Fruit fly (Drosophila melanogaster) whole organism, embryonic: Measurements from ENCODE around the gene scramb2.
A peak's percentile ranks its signal among the peaks of the same experiment; 100 is the strongest.

Experiments used
- Antp ChIP-seq: fragments of 200-800 bp; sonication (Bioruptor generic); optimal IDR thresholded peaks from 3 replicates; lab custom pipeline; 2016; ENCODE audit warnings: missing biosample characterization, missing genetic modification characterization
- Atf3 ChIP-seq: fragments of 200-800 bp; sonication (Bioruptor generic); optimal IDR thresholded peaks from 3 replicates; lab custom pipeline; 2016; ENCODE audit warnings: missing biosample characterization, missing genetic modification characterization
- BEAF-32 ChIP-seq: fragments of 200-800 bp; sonication (Bioruptor generic); optimal IDR thresholded peaks from 3 replicates; lab custom pipeline; 2017; ENCODE audit warnings: missing biosample characterization, missing genetic modification characterization, mild to moderate bottlenecking, moderate library complexity, missing genetic modification reagents
- CG10147 ChIP-seq: fragments of 200-800 bp; sonication (Bioruptor generic); optimal IDR thresholded peaks from 2 replicates; lab custom pipeline; 2019; ENCODE audit warnings: missing biosample characterization, mild to moderate bottlenecking, missing genetic modification characterization, moderate library complexity
- CG10565 ChIP-seq: fragments of 200-800 bp; sonication (Bioruptor generic); optimal IDR thresholded peaks from 3 replicates; lab custom pipeline; 2016; ENCODE audit warnings: missing biosample characterization, mild to moderate bottlenecking, missing genetic modification characterization
- CG10959 ChIP-seq: fragments of 200-800 bp; sonication (Bioruptor generic); IDR thresholded peaks from 2 replicates; pipeline ENCODE4 v1.3.6; 2022; ENCODE audit warnings: missing biosample characterization, missing genetic modification characterization
- CG12071 ChIP-seq: fragments of 200-800 bp; sonication (Bioruptor generic); optimal IDR thresholded peaks from 3 replicates; lab custom pipeline; 2018; ENCODE audit warnings: missing biosample characterization, mild to moderate bottlenecking, missing genetic modification characterization
- CG12659 ChIP-seq: fragments of 200-800 bp; sonication (Bioruptor generic); optimal IDR thresholded peaks from 3 replicates; lab custom pipeline; 2017; ENCODE audit warnings: mild to moderate bottlenecking, missing biosample characterization, missing genetic modification reagents, missing genetic modification characterization
- CG14965 ChIP-seq: fragments of 200-800 bp; sonication (Bioruptor generic); optimal IDR thresholded peaks from 2 replicates; lab custom pipeline; 2016; ENCODE audit warnings: missing biosample characterization, missing genetic modification characterization, borderline replicate concordance
- CG15269 ChIP-seq: fragments of 200-800 bp; sonication (Bioruptor generic); optimal IDR thresholded peaks from 2 replicates; lab custom pipeline; 2018; ENCODE audit warnings: missing biosample characterization, mild to moderate bottlenecking, missing genetic modification characterization, moderate library complexity
- CG16813 ChIP-seq: fragments of 200-800 bp; sonication (Bioruptor generic); IDR thresholded peaks from 3 replicates; pipeline ENCODE4 v1.3.6; 2022; ENCODE audit warnings: missing biosample characterization, missing genetic modification characterization; ENCODE audit not compliant: partially characterized antibody
- CG18262 ChIP-seq: fragments of 200-800 bp; optimal IDR thresholded peaks from 3 replicates; lab custom pipeline; 2019; ENCODE audit warnings: missing biosample characterization, mild to moderate bottlenecking, missing genetic modification characterization, moderate library complexity
- CG31441 ChIP-seq: fragments of 200-800 bp; sonication (Bioruptor generic); IDR thresholded peaks from 2 replicates; pipeline ENCODE4 v1.3.6; 2022; ENCODE audit warnings: missing biosample characterization, missing genetic modification characterization
- CG32772 ChIP-seq: fragments of 200-800 bp; sonication (Bioruptor generic); IDR thresholded peaks from 2 replicates; pipeline ENCODE4 v1.3.6; 2022; ENCODE audit warnings: missing biosample characterization, missing genetic modification characterization
- CG3838 ChIP-seq: fragments of 200-800 bp; sonication (Bioruptor generic); optimal IDR thresholded peaks from 3 replicates; lab custom pipeline; 2016; ENCODE audit warnings: missing biosample characterization, missing genetic modification characterization
- CG4328 ChIP-seq: fragments of 200-800 bp; sonication (Bioruptor generic); optimal IDR thresholded peaks from 3 replicates; lab custom pipeline; 2017; ENCODE audit warnings: missing biosample characterization, missing genetic modification reagents, missing genetic modification characterization
- CG7786 ChIP-seq: fragments of 200-800 bp; sonication (Bioruptor generic); optimal IDR thresholded peaks from 2 replicates; lab custom pipeline; 2016; ENCODE audit warnings: missing biosample characterization, missing genetic modification characterization
- CG9817 ChIP-seq: fragments of 200-800 bp; sonication (Bioruptor generic); optimal IDR thresholded peaks from 2 replicates; lab custom pipeline; 2018; ENCODE audit warnings: missing biosample characterization, mild to moderate bottlenecking, missing genetic modification characterization, moderate library complexity
- CG9932 ChIP-seq: fragments of 200-800 bp; sonication (Bioruptor generic); IDR thresholded peaks from 2 replicates; pipeline ENCODE4 v1.3.6; 2022; ENCODE audit warnings: missing biosample characterization, missing genetic modification characterization
- CHES-1-like ChIP-seq: fragments of 200-800 bp; sonication (Bioruptor generic); optimal IDR thresholded peaks from 2 replicates; lab custom pipeline; 2016; ENCODE audit warnings: missing biosample characterization, missing genetic modification characterization
- CTCF ChIP-seq: fragments of 200-800 bp; sonication (Bioruptor generic); optimal IDR thresholded peaks from 2 replicates; lab custom pipeline; 2017; ENCODE audit warnings: missing biosample characterization, mild to moderate bottlenecking, missing genetic modification characterization, moderate library complexity
- Eip74EF ChIP-seq, 2 experiments: fragments of 200-800 bp in 1 of 2; fragments of >200 bp in 1 of 2; sonication (Bioruptor generic) in 1 of 2; optimal IDR thresholded peaks; 2 replicates each; lab custom pipeline; 2017 to 2019; ENCODE audit warnings: missing biosample characterization in 2 of 2, missing genetic modification characterization in 2 of 2, mild to moderate bottlenecking in 1 of 2, moderate library complexity in 1 of 2
- NFAT ChIP-seq: fragments of 200-800 bp; sonication (Bioruptor generic); IDR thresholded peaks from 2 replicates; pipeline ENCODE4 v1.3.6; 2022; ENCODE audit warnings: missing biosample characterization, missing genetic modification characterization
- Opbp ChIP-seq: fragments of 200-800 bp; sonication (Bioruptor generic); IDR thresholded peaks from 3 replicates; pipeline ENCODE4 v1.3.6; 2022; ENCODE audit warnings: missing biosample characterization, missing genetic modification characterization; ENCODE audit not compliant: partially characterized antibody
- Pdp1 ChIP-seq, 2 experiments: fragments of 200-800 bp; sonication (Bioruptor generic); optimal IDR thresholded peaks; 3 replicates each; lab custom pipeline; 2016; ENCODE audit warnings: missing biosample characterization in 2 of 2, missing genetic modification characterization in 2 of 2, mild to moderate bottlenecking in 1 of 2, moderate library complexity in 1 of 2
- Poxn ChIP-seq: fragments of 200-800 bp; sonication (Bioruptor generic); IDR thresholded peaks from 2 replicates; pipeline ENCODE4 v1.3.6; 2022; ENCODE audit warnings: missing biosample characterization, missing genetic modification characterization
- Trl ChIP-seq, 3 experiments: fragments of >200 bp in 2 of 3; fragments of 200-800 bp in 1 of 3; sonication (Bioruptor generic) in 1 of 3; optimal IDR thresholded peaks; 2 replicates in 1 of 3; 3 replicates in 2 of 3; lab custom pipeline; 2016 to 2017; ENCODE audit warnings: missing biosample characterization in 1 of 3, missing genetic modification characterization in 1 of 3
- btn ChIP-seq: fragments of 200-800 bp; sonication (Bioruptor generic); optimal IDR thresholded peaks from 2 replicates; lab custom pipeline; 2016; ENCODE audit warnings: missing biosample characterization, missing genetic modification characterization
- cad ChIP-seq: fragments of >200 bp; optimal IDR thresholded peaks from 2 replicates; lab custom pipeline; 2017; ENCODE audit warnings: missing biosample characterization, missing genetic modification characterization
- cas ChIP-seq: fragments of 200-800 bp; sonication (Bioruptor generic); IDR thresholded peaks from 2 replicates; pipeline ENCODE4 v1.3.6; 2022; ENCODE audit warnings: missing biosample characterization, missing genetic modification characterization
- ci ChIP-seq: fragments of 200-800 bp; sonication (Bioruptor generic); IDR thresholded peaks from 3 replicates; pipeline ENCODE4 v1.3.6; 2022; ENCODE audit warnings: missing biosample characterization, missing genetic modification characterization
- cwo ChIP-seq: fragments of 200-800 bp; sonication (Bioruptor generic); optimal IDR thresholded peaks from 3 replicates; lab custom pipeline; 2017; ENCODE audit warnings: missing biosample characterization, missing genetic modification characterization, mild to moderate bottlenecking, moderate library complexity, missing genetic modification reagents
- emc ChIP-seq: fragments of 200-800 bp; sonication (Bioruptor generic); optimal IDR thresholded peaks from 2 replicates; lab custom pipeline; 2016; ENCODE audit warnings: missing biosample characterization, missing genetic modification characterization
- esg ChIP-seq: fragments of 200-800 bp; sonication (Bioruptor generic); conservative IDR thresholded peaks from 2 replicates; pipeline ENCODE4 v1.3.6; 2022; ENCODE audit warnings: missing biosample characterization, missing genetic modification characterization
- inv ChIP-seq: fragments of 200-800 bp; sonication (Bioruptor generic); IDR thresholded peaks from 2 replicates; pipeline ENCODE4 v1.3.6; 2022; ENCODE audit warnings: missing biosample characterization, missing genetic modification characterization; ENCODE audit not compliant: partially characterized antibody
- jing ChIP-seq: fragments of 200-800 bp; sonication (Bioruptor generic); optimal IDR thresholded peaks from 2 replicates; lab custom pipeline; 2018; ENCODE audit warnings: missing biosample characterization, mild to moderate bottlenecking, missing genetic modification characterization
- kni ChIP-seq: fragments of 200-800 bp; sonication (Bioruptor generic); optimal IDR thresholded peaks from 3 replicates; lab custom pipeline; 2017; ENCODE audit warnings: mild to moderate bottlenecking, missing biosample characterization, missing genetic modification reagents, missing genetic modification characterization
- knrl ChIP-seq: fragments of 200-800 bp; sonication (Bioruptor generic); IDR thresholded peaks from 3 replicates; pipeline ENCODE4 v1.3.6; 2022; ENCODE audit warnings: missing biosample characterization, missing genetic modification characterization; ENCODE audit not compliant: partially characterized antibody
- onecut ChIP-seq: fragments of 200-800 bp; sonication (Bioruptor generic); IDR thresholded peaks from 2 replicates; pipeline ENCODE4 v1.3.6; 2022; ENCODE audit warnings: missing biosample characterization, missing genetic modification characterization
- pnt ChIP-seq: fragments of 200-800 bp; sonication (Bioruptor generic); optimal IDR thresholded peaks from 3 replicates; lab custom pipeline; 2016; ENCODE audit warnings: missing biosample characterization, missing genetic modification characterization
- pum ChIP-seq: fragments of 200-800 bp; sonication (Bioruptor generic); optimal IDR thresholded peaks from 2 replicates; lab custom pipeline; 2016; ENCODE audit warnings: missing biosample characterization, missing genetic modification characterization
- pzg ChIP-seq: fragments of 200-800 bp; sonication (Bioruptor generic); optimal IDR thresholded peaks from 3 replicates; lab custom pipeline; 2018; ENCODE audit warnings: missing biosample characterization, mild to moderate bottlenecking, missing genetic modification characterization, moderate library complexity
- ranshi ChIP-seq: fragments of 200-800 bp; sonication (Bioruptor generic); IDR thresholded peaks from 2 replicates; pipeline ENCODE4 v1.3.6; 2022; ENCODE audit warnings: missing biosample characterization, missing genetic modification characterization
- ro ChIP-seq: fragments of 200-800 bp; sonication (Bioruptor generic); IDR thresholded peaks from 2 replicates; pipeline ENCODE4 v1.3.6; 2022; ENCODE audit warnings: missing biosample characterization, missing genetic modification characterization
- row ChIP-seq: fragments of 200-800 bp; sonication (Bioruptor generic); IDR thresholded peaks from 3 replicates; pipeline ENCODE4 v1.3.6; 2022; ENCODE audit warnings: missing biosample characterization, missing genetic modification characterization
- sc ChIP-seq, 3 experiments: fragments of >200 bp in 2 of 3; fragments of 200-800 bp in 1 of 3; sonication (Bioruptor generic) in 1 of 3; optimal IDR thresholded peaks; 2 replicates in 2 of 3; 3 replicates in 1 of 3; lab custom pipeline; 2017; ENCODE audit warnings: mild to moderate bottlenecking in 1 of 3, missing biosample characterization in 1 of 3, missing genetic modification characterization in 1 of 3, missing genetic modification reagents in 1 of 3
- slbo ChIP-seq: fragments of 200-800 bp; sonication (Bioruptor generic); IDR thresholded peaks from 2 replicates; pipeline ENCODE4 v1.3.6; 2022; ENCODE audit warnings: missing biosample characterization, missing genetic modification characterization
- ttk ChIP-seq: fragments of 200-800 bp; sonication (Bioruptor generic); IDR thresholded peaks from 2 replicates; pipeline ENCODE4 v2.1.2; 2022; ENCODE audit warnings: missing biosample characterization, missing genetic modification characterization
- usp ChIP-seq: fragments of >200 bp; optimal IDR thresholded peaks from 2 replicates; lab custom pipeline; 2017; ENCODE audit warnings: missing biosample characterization, missing genetic modification characterization

scramb2 gene

dm6 chr3L:3058970-3059883, 12.6 kb upstream of the scramb2 start (continued):
- TF ChIP-seq onecut (GFP tag; lab: Robert Waterston, UW) (no peak), row (GFP tag; lab: Robert Waterston, UW) (peak; percentile 37), CG3838 (GFP tag; lab: Kevin White, UChicago) (no peak), CG16813 (no peak), Antp (GFP tag; lab: Kevin White, UChicago) (no peak), CG7786 (GFP tag; lab: Kevin White, UChicago) (no peak), NFAT (GFP tag; lab: Robert Waterston, UW) (no peak), cwo (no peak), Poxn (GFP tag; lab: Robert Waterston, UW) (no peak), pnt (GFP tag; lab: Kevin White, UChicago) (no peak), cas (GFP tag; lab: Robert Waterston, UW) (no peak), btn (GFP tag; lab: Kevin White, UChicago) (no peak), Eip74EF (GFP tag; optimal IDR thresholded peaks at IDR 0.05; lab: Kevin White, UChicago) (no peak), CG4328 (no peak), CG15269 (peak; percentile 47), Pdp1 (GFP tag; optimal IDR thresholded peaks at IDR 0.05; lab: Kevin White, UChicago) (peak in 1 of 2 experiments; percentile 36), ro (GFP tag; lab: Robert Waterston, UW) (no peak), CG12071 (GFP tag; lab: Kevin White, UChicago) (no peak), CG9817 (tag; lab: Kevin White, UChicago) (no peak), esg (GFP tag; lab: Robert Waterston, UW) (no peak), cad (GFP tag; lab: Kevin White, UChicago) (no peak), sc (optimal IDR thresholded peaks at IDR 0.05; lab: Kevin White, UChicago) (no peak), sc (GFP tag; optimal IDR thresholded peaks at IDR 0.05; lab: Kevin White, UChicago) (no peak), Atf3 (GFP tag; lab: Kevin White, UChicago) (no peak), slbo (GFP tag; lab: Robert Waterston, UW) (no peak), CG10147 (GFP tag; lab: Kevin White, UChicago) (no peak), usp (GFP tag; lab: Kevin White, UChicago) (no peak), inv (no peak), CG32772 (GFP tag; lab: Robert Waterston, UW) (no peak), ttk (GFP tag; lab: Robert Waterston, UW) (no peak), CG18262 (tag; lab: Kevin White, UChicago) (peak; percentile 75), kni (GFP tag; lab: Kevin White, UChicago) (peak; percentile 27), CHES-1-like (GFP tag; lab: Kevin White, UChicago) (no peak), CG12659 (GFP tag; lab: Kevin White, UChicago) (peak; percentile 22), CG14965 (no peak), pzg (GFP tag; lab: Kevin White, UChicago) (no peak), Trl (optimal IDR thresholded peaks at IDR 0.05; lab: Kevin White, UChicago) (no peak), Trl (GFP tag; optimal IDR thresholded peaks at IDR 0.05; lab: Kevin White, UChicago) (no peak), CG10959 (no peak), knrl (GFP tag; lab: Robert Waterston, UW) (no peak), Opbp (no peak), BEAF-32 (no peak), emc (GFP tag; lab: Kevin White, UChicago) (no peak), pum (GFP tag; lab: Kevin White, UChicago) (no peak), ranshi (no peak), ci (GFP tag; lab: Robert Waterston, UW) (no peak), jing (GFP tag; lab: Kevin White, UChicago) (no peak), CTCF (GFP tag; lab: Kevin White, UChicago) (no peak), CG31441 (GFP tag; lab: Robert Waterston, UW) (peak; percentile 41; the same call in 1 of the 2 replicates), CG9932 (GFP tag; lab: Robert Waterston, UW) (no peak), CG10565 (no peak)
